Worm (Caenorhabditis elegans): ENCODE measurements around the gene T21D12.11.
A peak's percentile ranks its signal among the peaks of the same experiment; 100 is the strongest.

ce11 chrIV:302743-303142, 33.5 kb downstream of the T21D12.11 start:
- TF ChIP-seq mdl-1 (tag; optimal IDR thresholded peaks at IDR 0.05) (peak; percentile 17 to 67), unc-62 (GFP tag; optimal IDR thresholded peaks at IDR 0.05 in 1 of 2) (peak in 1 of 2 experiments; percentile 85), unc-62 (tag; optimal IDR thresholded peaks at IDR 0.05) (no peak), D1046.2 (GFP tag; IDR thresholded peaks at IDR 0.05) (no peak), hmg-1.1 (GFP tag; IDR thresholded peaks at IDR 0.05) (no peak), lin-15B (tag; optimal IDR thresholded peaks at IDR 0.05) (no peak)
